Worm (Caenorhabditis elegans): Measurements from ENCODE around the gene F56C4.2.

ce11 chrIV:10664134-10664533, 25.1 kb downstream of the F56C4.2 start, which contains the start of gene K08C7.7:
- TF ChIP-seq him-1 (tag; optimal IDR thresholded peaks at IDR 0.05) (no peak), dao-5 (tag; optimal IDR thresholded peaks at IDR 0.05) (no peak), W03F9.2 (tag; optimal IDR thresholded peaks at IDR 0.05) (no peak)

Data from whole organism, L4/young adult.